Worm (Caenorhabditis elegans) whole organism, early embryonic: ENCODE data around the gene try-8.

ENCODE experiments used
- F13C5.2 ChIP-seq: sonication (generic microtip); optimal IDR thresholded peaks from 2 replicates; lab custom pipeline; 2017; ENCODE audit warnings: mild to moderate bottlenecking, missing genetic modification characterization, inconsistent platforms, missing compliant biosample characterization
- ama-1 ChIP-seq: fragments of 150-350 bp; optimal IDR thresholded peaks from 2 replicates; lab custom pipeline; 2014
- ceh-13 ChIP-seq: fragments of 200-800 bp; sonication (Bioruptor generic); optimal IDR thresholded peaks from 2 replicates; lab custom pipeline; 2018; ENCODE audit warnings: mild to moderate bottlenecking, missing genetic modification characterization, missing compliant biosample characterization
- ceh-36 ChIP-seq: sonication (generic microtip); optimal IDR thresholded peaks from 2 replicates; lab custom pipeline; 2016; ENCODE audit warnings: missing genetic modification characterization, inconsistent platforms, missing compliant biosample characterization
- ets-7 ChIP-seq: sonication (generic microtip); optimal IDR thresholded peaks from 2 replicates; lab custom pipeline; 2016; ENCODE audit warnings: missing genotype, missing genetic modification characterization, missing compliant biosample characterization
- flt-1 ChIP-seq: fragments of 200-800 bp; sonication (Bioruptor generic); IDR thresholded peaks from 2 replicates; pipeline ENCODE4 v1.3.6; 2022; ENCODE audit warnings: missing genetic modification characterization, missing compliant biosample characterization
- hmg-4 ChIP-seq: fragments of 200-800 bp; sonication (Bioruptor generic); optimal IDR thresholded peaks from 2 replicates; lab custom pipeline; 2018; ENCODE audit warnings: mild to moderate bottlenecking, missing genetic modification characterization, missing compliant biosample characterization
- hnd-1 ChIP-seq: sonication (generic microtip); optimal IDR thresholded peaks from 2 replicates; lab custom pipeline; 2016; ENCODE audit warnings: missing genetic modification characterization, missing compliant biosample characterization
- scrt-1 ChIP-seq: fragments of 200-800 bp; sonication (Bioruptor generic); IDR thresholded peaks from 2 replicates; pipeline ENCODE4 v1.3.6; 2022; ENCODE audit warnings: missing genetic modification characterization, missing compliant biosample characterization
- sea-1 ChIP-seq: fragments of 200-800 bp; sonication (Bioruptor generic); conservative IDR thresholded peaks from 2 replicates; pipeline ENCODE4 v1.3.6; 2022; ENCODE audit warnings: missing genetic modification characterization, missing compliant biosample characterization
- tbx-11 ChIP-seq: fragments of 200-800 bp; sonication (Bioruptor generic); IDR thresholded peaks from 2 replicates; pipeline ENCODE4 v1.3.6; 2022; ENCODE audit warnings: missing genetic modification characterization, missing compliant biosample characterization
- tbx-37 ChIP-seq: fragments of 200-800 bp; sonication (Bioruptor generic); conservative IDR thresholded peaks from 2 replicates; pipeline ENCODE4 v1.3.6; 2022; ENCODE audit warnings: missing genetic modification reagents, missing genetic modification characterization, missing compliant biosample characterization
- tra-4 ChIP-seq: sonication (generic microtip); optimal IDR thresholded peaks from 2 replicates; lab custom pipeline; 2017; ENCODE audit warnings: missing genetic modification characterization, missing compliant biosample characterization

ce11 chrV:7446965-7447364, 7.2 kb downstream of the try-8 start, which contains the start of gene F25E5.5:
- TF ChIP-seq F13C5.2: no peak
- no peak for TF ChIP-seq sea-1 (GFP tag; lab: Robert Waterston, UW)
- TF ChIP-seq ama-1 (lab: Kevin White, UChicago): no peak
- no peak for TF ChIP-seq hnd-1 (tag; lab: Kevin White, UChicago)
- TF ChIP-seq ceh-36 (tag; lab: Kevin White, UChicago): no peak
- no peak for TF ChIP-seq scrt-1 (GFP tag; lab: Robert Waterston, UW)
- no peak for TF ChIP-seq ceh-13
- TF ChIP-seq ets-7: no peak
- no peak for TF ChIP-seq flt-1 (GFP tag; lab: Robert Waterston, UW)
- no peak for TF ChIP-seq hmg-4
- TF ChIP-seq tra-4 (tag; lab: Kevin White, UChicago): no peak
- no peak for TF ChIP-seq tbx-37 (GFP tag; lab: Robert Waterston, UW)
- no peak for TF ChIP-seq tbx-11 (GFP tag; lab: Robert Waterston, UW)
